Fruit fly (Drosophila melanogaster): ENCODE data around the gene CG42724.

The CG42724 gene

DNA sequence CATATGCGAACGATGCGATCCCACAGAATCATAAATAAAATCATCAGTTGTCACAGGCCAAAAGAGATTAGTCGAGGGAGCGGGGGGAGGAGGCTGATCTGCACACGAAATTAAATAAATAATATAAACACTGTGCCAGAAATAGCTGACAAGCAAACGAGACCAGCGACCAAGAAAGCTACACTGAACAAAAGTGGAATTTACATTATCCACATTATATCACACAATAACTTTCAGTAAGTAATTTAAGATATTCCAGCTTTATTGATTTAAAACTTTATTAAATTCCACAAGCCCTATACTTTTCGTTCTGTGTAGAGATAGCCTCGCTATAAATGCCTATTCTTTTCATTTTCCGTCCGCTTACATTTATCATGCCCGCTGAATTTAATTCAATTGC is 36.1 kb upstream of the CG42724 start (continued):
- TF ChIP-seq Hr51 (GFP tag; optimal IDR thresholded peaks at IDR 0.05) (peak; percentile 55 to 84), nom (GFP tag; optimal IDR thresholded peaks at IDR 0.05) (no peak), Sry-δ (GFP tag; optimal IDR thresholded peaks at IDR 0.05) (peak; percentile 32), CG4328 (GFP tag; optimal IDR thresholded peaks at IDR 0.05) (peak; percentile 54), Max (GFP tag; optimal IDR thresholded peaks at IDR 0.05) (peak; percentile 60), knrl (GFP tag; IDR thresholded peaks at IDR 0.05; ENCODE audit: partially characterized antibody) (no peak), insv (GFP tag; optimal IDR thresholded peaks at IDR 0.05) (no peak), CG15696 (tag; optimal IDR thresholded peaks at IDR 0.05) (peak; percentile 35), org-1 (GFP tag; optimal IDR thresholded peaks at IDR 0.05) (peak; percentile 72), salm (tag; optimal IDR thresholded peaks at IDR 0.05) (peak; percentile 59), CG13424 (tag; optimal IDR thresholded peaks at IDR 0.05) (peak; percentile 79), Chrac-16 (GFP tag; optimal IDR thresholded peaks at IDR 0.05) (peak; percentile 67), ind (GFP tag; optimal IDR thresholded peaks at IDR 0.05) (peak; percentile 76), wdn (GFP tag; IDR thresholded peaks at IDR 0.05) (peak; percentile 74), CG32532 (GFP tag; IDR thresholded peaks at IDR 0.05) (peak; percentile 91), HLH4C (GFP tag; IDR thresholded peaks at IDR 0.05; ENCODE audit: partially characterized antibody) (no peak), sc (optimal IDR thresholded peaks at IDR 0.05) (no peak), sc (GFP tag; optimal IDR thresholded peaks at IDR 0.05) (peak; percentile 52), ab (GFP tag; optimal IDR thresholded peaks at IDR 0.05) (peak; percentile 43), zen (tag; optimal IDR thresholded peaks at IDR 0.05) (peak; percentile 47), CG4730 (GFP tag; IDR thresholded peaks at IDR 0.05) (peak; percentile 80; the same call in 1 of the 2 replicates), CG11695 (GFP tag; IDR thresholded peaks at IDR 0.05) (peak; percentile 91), wor (GFP tag; IDR thresholded peaks at IDR 0.05) (peak; percentile 78), CG3163 (GFP tag; optimal IDR thresholded peaks at IDR 0.05) (peak; percentile 35), CG10565 (GFP tag; optimal IDR thresholded peaks at IDR 0.05) (no peak), CG17912 (GFP tag; optimal IDR thresholded peaks at IDR 0.05) (no peak), CG6813 (GFP tag; optimal IDR thresholded peaks at IDR 0.05) (peak; percentile 74), NK7.1 (GFP tag; optimal IDR thresholded peaks at IDR 0.05) (peak; percentile 51), CG17186 (GFP tag; optimal IDR thresholded peaks at IDR 0.05) (no peak), Mes4 (GFP tag; optimal IDR thresholded peaks at IDR 0.05) (peak; percentile 40), tap (tag; optimal IDR thresholded peaks at IDR 0.05) (peak; percentile 70), vnd (GFP tag; IDR thresholded peaks at IDR 0.05; ENCODE audit: partially characterized antibody) (no peak), CG16863 (GFP tag; optimal IDR thresholded peaks at IDR 0.05) (peak; percentile 69), Adf1 (GFP tag; IDR thresholded peaks at IDR 0.05) (no peak), Atf3 (GFP tag; optimal IDR thresholded peaks at IDR 0.05) (peak; percentile 56), Meics (GFP tag; optimal IDR thresholded peaks at IDR 0.05) (peak; percentile 80), lab (GFP tag; optimal IDR thresholded peaks at IDR 0.05) (peak; percentile 88), CG14667 (GFP tag; IDR thresholded peaks at IDR 0.05) (peak; percentile 74), Fer1 (GFP tag; optimal IDR thresholded peaks at IDR 0.05) (peak; percentile 73)

DNA sequence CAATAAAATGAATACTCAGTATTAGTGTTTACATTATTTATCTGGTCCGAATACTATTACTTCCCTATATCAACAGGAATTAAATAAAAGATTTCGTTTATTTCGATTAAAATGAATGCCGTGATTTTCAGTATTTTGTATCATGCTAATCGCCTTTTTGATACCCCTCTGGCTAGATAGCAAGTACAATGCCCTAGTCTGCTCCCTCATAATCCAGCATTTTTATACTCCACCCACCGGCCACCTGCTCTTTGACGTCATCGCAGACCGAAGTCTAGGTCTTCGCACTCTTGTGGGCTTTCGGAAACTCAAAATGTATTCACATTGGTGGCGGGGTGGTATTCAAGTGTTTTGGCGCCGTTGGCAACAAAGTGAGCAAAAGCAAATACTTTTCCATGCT is 35.6 kb upstream of the CG42724 start:
- TF ChIP-seq rib (GFP tag; IDR thresholded peaks at IDR 0.05) (no peak), CG9437 (GFP tag; optimal IDR thresholded peaks at IDR 0.05) (no peak), tx (GFP tag; optimal IDR thresholded peaks at IDR 0.05) (no peak), CG8290 (GFP tag; optimal IDR thresholded peaks at IDR 0.05) (no peak), CG8290 (tag; optimal IDR thresholded peaks at IDR 0.05) (peak in 1 of 2 experiments; percentile 8), CG12769 (tag; optimal IDR thresholded peaks at IDR 0.05) (peak; percentile 83), CG13894 (tag; optimal IDR thresholded peaks at IDR 0.05) (peak; percentile 2), Deaf1 (tag; optimal IDR thresholded peaks at IDR 0.05) (peak; percentile 24), CG33213 (GFP tag; optimal IDR thresholded peaks at IDR 0.05) (no peak), mirr (GFP tag; optimal IDR thresholded peaks at IDR 0.05) (peak; percentile 30), exex (tag; optimal IDR thresholded peaks at IDR 0.05) (peak; percentile 74), sd (tag; optimal IDR thresholded peaks at IDR 0.05) (peak; percentile 57)
